Worm (Caenorhabditis elegans) whole organism, mixed stage, embryonic: ENCODE measurements around the gene nep-4.

Experiments
- ham-2 ChIP-seq: fragments of 200-800 bp; sonication (Bioruptor generic); optimal IDR thresholded peaks from 2 replicates; lab custom pipeline; 2018; ENCODE audit warnings: mild to moderate bottlenecking, missing genetic modification characterization, missing compliant biosample characterization
- nhr-12 ChIP-seq: fragments of 150-350 bp; optimal IDR thresholded peaks from 2 replicates; lab custom pipeline; 2014; ENCODE audit warnings: missing biosample characterization, missing genetic modification characterization
- nhr-237 ChIP-seq: fragments of 150-350 bp; optimal IDR thresholded peaks from 2 replicates; lab custom pipeline; 2014; ENCODE audit warnings: missing biosample characterization, missing genetic modification characterization
- nhr-28 ChIP-seq: fragments of 150-350 bp; optimal IDR thresholded peaks from 2 replicates; lab custom pipeline; 2014; ENCODE audit warnings: missing biosample characterization, missing genetic modification characterization
- tbx-8 ChIP-seq: fragments of 200-800 bp; sonication (Bioruptor generic); optimal IDR thresholded peaks from 2 replicates; lab custom pipeline; 2018; ENCODE audit warnings: mild to moderate bottlenecking, missing genetic modification characterization, moderate library complexity, missing compliant biosample characterization
- unc-39 ChIP-seq: fragments of 150-350 bp; optimal IDR thresholded peaks from 2 replicates; lab custom pipeline; 2014; ENCODE audit warnings: missing biosample characterization, missing genetic modification characterization
- zip-8 ChIP-seq: fragments of 150-350 bp; optimal IDR thresholded peaks from 2 replicates; lab custom pipeline; 2014; ENCODE audit warnings: missing biosample characterization, missing genetic modification characterization

ce11 chrX:6825840-6826239 is 37.4 kb downstream of the nep-4 start, which contains the start of gene F41B4.1:
- no peak for TF ChIP-seq zip-8
- TF ChIP-seq nhr-12 (tag; lab: Kevin White, UChicago), result no peak
- TF ChIP-seq tbx-8 (GFP tag; lab: Kevin White, UChicago), result no peak
- TF ChIP-seq nhr-28 (tag; lab: Kevin White, UChicago), result no peak
- TF ChIP-seq nhr-237 (tag; lab: Kevin White, UChicago), result no peak
- no peak for TF ChIP-seq ham-2 (GFP tag; lab: Kevin White, UChicago)
- no peak for TF ChIP-seq unc-39
